Fruit fly (Drosophila melanogaster) whole organism, embryonic: Measurements from ENCODE around the gene CG34357.

Experiments
- Adf1 ChIP-seq: fragments of 200-800 bp; sonication (Bioruptor generic); IDR thresholded peaks from 2 replicates; pipeline ENCODE4 v1.3.6; 2022; ENCODE audit warnings: missing biosample characterization, missing genetic modification characterization
- Aef1 ChIP-seq: fragments of 200-800 bp; sonication (Bioruptor generic); IDR thresholded peaks from 3 replicates; pipeline ENCODE4 v1.3.6; 2022; ENCODE audit warnings: missing biosample characterization, missing genetic modification characterization
- B-H1 ChIP-seq: fragments of 200-800 bp; sonication (Bioruptor generic); IDR thresholded peaks from 3 replicates; pipeline ENCODE4 v1.3.6; 2022; ENCODE audit warnings: missing biosample characterization, missing genetic modification characterization
- B-H2 ChIP-seq: fragments of 200-800 bp; sonication (Bioruptor generic); optimal IDR thresholded peaks from 2 replicates; lab custom pipeline; 2018; ENCODE audit warnings: missing biosample characterization, mild to moderate bottlenecking, missing genetic modification characterization
- CG11504 ChIP-seq: fragments of 200-800 bp; sonication (Bioruptor generic); optimal IDR thresholded peaks from 3 replicates; lab custom pipeline; 2019; ENCODE audit warnings: missing biosample characterization, mild to moderate bottlenecking, missing genetic modification characterization, moderate library complexity
- CG12155 ChIP-seq: fragments of 200-800 bp; sonication (Bioruptor generic); optimal IDR thresholded peaks from 3 replicates; lab custom pipeline; 2016; ENCODE audit warnings: missing biosample characterization, missing genetic modification characterization
- CG12744 ChIP-seq: fragments of 200-800 bp; sonication (Bioruptor generic); optimal IDR thresholded peaks from 2 replicates; lab custom pipeline; 2016; ENCODE audit warnings: missing biosample characterization, missing genetic modification characterization
- CG13775 ChIP-seq: fragments of 200-800 bp; sonication (Bioruptor generic); optimal IDR thresholded peaks from 3 replicates; lab custom pipeline; 2017; ENCODE audit warnings: missing biosample characterization, mild to moderate bottlenecking, missing genetic modification characterization
- CG13894 ChIP-seq: fragments of 200-800 bp; sonication (Bioruptor generic); optimal IDR thresholded peaks from 3 replicates; lab custom pipeline; 2018; ENCODE audit warnings: missing biosample characterization, mild to moderate bottlenecking, missing genetic modification characterization, moderate library complexity
- CG14710 ChIP-seq: fragments of 200-800 bp; sonication (Bioruptor generic); optimal IDR thresholded peaks from 3 replicates; lab custom pipeline; 2019; ENCODE audit warnings: missing biosample characterization, mild to moderate bottlenecking, missing genetic modification characterization, moderate library complexity
- CG17912 ChIP-seq: fragments of 200-800 bp; sonication (Bioruptor generic); optimal IDR thresholded peaks from 2 replicates; lab custom pipeline; 2018; ENCODE audit warnings: missing biosample characterization, mild to moderate bottlenecking, missing genetic modification characterization
- CG1832 ChIP-seq: fragments of 200-800 bp; sonication (Bioruptor generic); optimal IDR thresholded peaks from 2 replicates; lab custom pipeline; 2017; ENCODE audit warnings: missing biosample characterization, mild to moderate bottlenecking, missing genetic modification characterization, inconsistent platforms
- CG18476 ChIP-seq: fragments of 200-800 bp; sonication (Bioruptor generic); optimal IDR thresholded peaks from 2 replicates; lab custom pipeline; 2016; ENCODE audit warnings: missing biosample characterization, mild to moderate bottlenecking, missing genetic modification characterization
- CG18599 ChIP-seq: fragments of 200-800 bp; sonication (Bioruptor generic); optimal IDR thresholded peaks from 3 replicates; lab custom pipeline; 2017; ENCODE audit warnings: missing biosample characterization, missing genetic modification characterization, mild to moderate bottlenecking, moderate library complexity, missing genetic modification reagents
- CG18764 ChIP-seq: fragments of 200-800 bp; sonication (Bioruptor generic); optimal IDR thresholded peaks from 3 replicates; lab custom pipeline; 2016; ENCODE audit warnings: missing biosample characterization, missing genetic modification characterization
- CG30020 ChIP-seq: fragments of 200-800 bp; optimal IDR thresholded peaks from 2 replicates; lab custom pipeline; 2019; ENCODE audit warnings: missing biosample characterization, mild to moderate bottlenecking, missing genetic modification characterization, moderate library complexity
- CG33557 ChIP-seq: fragments of 200-800 bp; sonication (Bioruptor generic); optimal IDR thresholded peaks from 2 replicates; lab custom pipeline; 2019; ENCODE audit warnings: missing biosample characterization, mild to moderate bottlenecking, missing genetic modification characterization, moderate library complexity
- CG4328 ChIP-seq: fragments of 200-800 bp; sonication (Bioruptor generic); optimal IDR thresholded peaks from 3 replicates; lab custom pipeline; 2017; ENCODE audit warnings: missing biosample characterization, missing genetic modification reagents, missing genetic modification characterization
- CG5245 ChIP-seq: fragments of 200-800 bp; sonication (Bioruptor generic); optimal IDR thresholded peaks from 3 replicates; lab custom pipeline; 2016; ENCODE audit warnings: missing biosample characterization, missing genetic modification characterization
- CG8281 ChIP-seq: fragments of 200-800 bp; sonication (Bioruptor generic); optimal IDR thresholded peaks from 2 replicates; lab custom pipeline; 2018; ENCODE audit warnings: missing biosample characterization, mild to moderate bottlenecking, missing genetic modification characterization, moderate library complexity
- CG9437 ChIP-seq: fragments of 200-800 bp; sonication (Bioruptor generic); optimal IDR thresholded peaks from 2 replicates; lab custom pipeline; 2018; ENCODE audit warnings: missing biosample characterization, mild to moderate bottlenecking, missing genetic modification characterization
- D19B ChIP-seq: fragments of 200-800 bp; sonication (Bioruptor generic); optimal IDR thresholded peaks from 2 replicates; lab custom pipeline; 2017; ENCODE audit warnings: missing biosample characterization, mild to moderate bottlenecking, missing genetic modification characterization
- Doc3 ChIP-seq: fragments of 200-800 bp; sonication (Bioruptor generic); IDR thresholded peaks from 3 replicates; pipeline ENCODE4 v1.3.6; 2022; ENCODE audit warnings: missing biosample characterization, missing genetic modification characterization; ENCODE audit not compliant: partially characterized antibody
- Gug ChIP-seq: fragments of 200-800 bp; sonication (Bioruptor generic); IDR thresholded peaks from 4 replicates; pipeline ENCODE4 v1.3.6; 2022; ENCODE audit warnings: missing biosample characterization, missing genetic modification characterization
- HLH54F ChIP-seq: fragments of 200-800 bp; sonication (Bioruptor generic); optimal IDR thresholded peaks from 3 replicates; lab custom pipeline; 2016; ENCODE audit warnings: missing biosample characterization, missing genetic modification characterization
- HLHmδ ChIP-seq: fragments of 200-800 bp; sonication (Bioruptor generic); optimal IDR thresholded peaks from 2 replicates; lab custom pipeline; 2018; ENCODE audit warnings: missing biosample characterization, mild to moderate bottlenecking, missing genetic modification characterization, moderate library complexity
- HmgD ChIP-seq: fragments of 200-800 bp; sonication (Bioruptor generic); optimal IDR thresholded peaks from 3 replicates; lab custom pipeline; 2016; ENCODE audit warnings: missing biosample characterization, missing genetic modification characterization
- Hr3 ChIP-seq: fragments of 200-800 bp; sonication (Bioruptor generic); optimal IDR thresholded peaks from 3 replicates; lab custom pipeline; 2016; ENCODE audit warnings: missing biosample characterization, missing genetic modification characterization
- Jarid2 ChIP-seq: fragments of 200-800 bp; sonication (Bioruptor generic); optimal IDR thresholded peaks from 3 replicates; lab custom pipeline; 2017; ENCODE audit warnings: mild to moderate bottlenecking, missing biosample characterization, missing genetic modification reagents, missing genetic modification characterization
- Pdp1 ChIP-seq, 2 experiments: fragments of 200-800 bp; sonication (Bioruptor generic); optimal IDR thresholded peaks; 3 replicates each; lab custom pipeline; 2016; ENCODE audit warnings: missing biosample characterization in 2 of 2, missing genetic modification characterization in 2 of 2, mild to moderate bottlenecking in 1 of 2, moderate library complexity in 1 of 2
- Tbp ChIP-seq: fragments of >200 bp; optimal IDR thresholded peaks from 2 replicates; lab custom pipeline; 2018; ENCODE audit warnings: missing biosample characterization, missing genetic modification characterization
- Usf ChIP-seq: fragments of 200-800 bp; sonication (Bioruptor generic); optimal IDR thresholded peaks from 2 replicates; lab custom pipeline; 2017; ENCODE audit warnings: missing genotype, missing biosample characterization, missing genetic modification characterization
- abd-A ChIP-seq: fragments of 200-800 bp; sonication (Bioruptor generic); optimal IDR thresholded peaks from 3 replicates; lab custom pipeline; 2019; ENCODE audit warnings: missing biosample characterization, mild to moderate bottlenecking, missing genetic modification characterization, moderate library complexity
- amos ChIP-seq: fragments of 200-800 bp; sonication (Bioruptor generic); IDR thresholded peaks from 2 replicates; pipeline ENCODE4 v1.3.6; 2022; ENCODE audit warnings: missing biosample characterization, missing genetic modification characterization; ENCODE audit not compliant: partially characterized antibody
- ash1 ChIP-seq: fragments of 200-800 bp; sonication (Bioruptor generic); optimal IDR thresholded peaks from 2 replicates; lab custom pipeline; 2018; ENCODE audit warnings: missing biosample characterization, mild to moderate bottlenecking, missing genetic modification characterization
- bbx ChIP-seq: fragments of 200-800 bp; sonication (Bioruptor generic); IDR thresholded peaks from 2 replicates; pipeline ENCODE4 v1.3.6; 2022; ENCODE audit warnings: missing biosample characterization, missing genetic modification characterization; ENCODE audit not compliant: partially characterized antibody
- cas ChIP-seq: fragments of 200-800 bp; sonication (Bioruptor generic); IDR thresholded peaks from 2 replicates; pipeline ENCODE4 v1.3.6; 2022; ENCODE audit warnings: missing biosample characterization, missing genetic modification characterization
- cato ChIP-seq: fragments of 200-800 bp; sonication (Bioruptor generic); optimal IDR thresholded peaks from 2 replicates; lab custom pipeline; 2016; ENCODE audit warnings: missing biosample characterization, missing genetic modification characterization, borderline replicate concordance
- cg ChIP-seq: fragments of 200-800 bp; sonication (Bioruptor generic); optimal IDR thresholded peaks from 3 replicates; lab custom pipeline; 2019; ENCODE audit warnings: missing biosample characterization, mild to moderate bottlenecking, missing genetic modification characterization, moderate library complexity
- hth ChIP-seq: fragments of >200 bp; optimal IDR thresholded peaks from 2 replicates; lab custom pipeline; 2017; ENCODE audit warnings: inconsistent platforms
- insv ChIP-seq, 2 experiments: fragments of 200-800 bp; sonication (Bioruptor generic); optimal IDR thresholded peaks; 3 replicates each; lab custom pipeline; 2016 to 2018; ENCODE audit warnings: missing biosample characterization in 2 of 2, missing genetic modification characterization in 2 of 2
- ken ChIP-seq: fragments of 200-800 bp; sonication (Bioruptor generic); IDR thresholded peaks from 3 replicates; pipeline ENCODE4 v1.3.6; 2022; ENCODE audit warnings: missing biosample characterization, missing genetic modification characterization
- phol ChIP-seq: fragments of 200-800 bp; sonication (Bioruptor generic); optimal IDR thresholded peaks from 3 replicates; lab custom pipeline; 2018; ENCODE audit warnings: missing biosample characterization, mild to moderate bottlenecking, missing genetic modification characterization, moderate library complexity
- pros ChIP-seq: fragments of 200-800 bp; sonication (Bioruptor generic); optimal IDR thresholded peaks from 3 replicates; lab custom pipeline; 2019; ENCODE audit warnings: missing biosample characterization, mild to moderate bottlenecking, missing genetic modification characterization, moderate library complexity
- ranshi ChIP-seq: fragments of 200-800 bp; sonication (Bioruptor generic); IDR thresholded peaks from 2 replicates; pipeline ENCODE4 v1.3.6; 2022; ENCODE audit warnings: missing biosample characterization, missing genetic modification characterization
- salm ChIP-seq: fragments of 200-800 bp; sonication (Bioruptor generic); optimal IDR thresholded peaks from 2 replicates; lab custom pipeline; 2018; ENCODE audit warnings: missing biosample characterization, mild to moderate bottlenecking, missing genetic modification characterization
- schlank ChIP-seq: fragments of 200-800 bp; sonication (Bioruptor generic); optimal IDR thresholded peaks from 2 replicates; lab custom pipeline; 2018; ENCODE audit warnings: missing biosample characterization, mild to moderate bottlenecking, missing genetic modification characterization
- slou ChIP-seq: fragments of 200-800 bp; sonication (Bioruptor generic); optimal IDR thresholded peaks from 3 replicates; lab custom pipeline; 2016; ENCODE audit warnings: missing biosample characterization, missing genetic modification characterization
- tin ChIP-seq: fragments of 200-800 bp; sonication (Bioruptor generic); optimal IDR thresholded peaks from 3 replicates; lab custom pipeline; 2016; ENCODE audit warnings: missing biosample characterization, missing genetic modification characterization
- vfl ChIP-seq: fragments of 200-800 bp; sonication (Bioruptor generic); optimal IDR thresholded peaks from 2 replicates; lab custom pipeline; 2016; ENCODE audit warnings: missing biosample characterization, missing genetic modification characterization
- wdn ChIP-seq: fragments of 200-800 bp; sonication (Bioruptor generic); IDR thresholded peaks from 2 replicates; pipeline ENCODE4 v1.3.6; 2022; ENCODE audit warnings: missing biosample characterization, missing genetic modification characterization
- yki ChIP-seq: fragments of >200 bp; optimal IDR thresholded peaks from 3 replicates; lab custom pipeline; 2018

CG34357 gene

dm6 chr3R:4445083-4445482 is 112.8 kb downstream of the CG34357 start (continued):
- TF ChIP-seq HmgD, result no peak
- TF ChIP-seq ken (GFP tag; lab: Robert Waterston, UW), result no peak
- TF ChIP-seq Hr3 (GFP tag; lab: Kevin White, UChicago), result no peak
- TF ChIP-seq CG17912, result no peak
- peak in 1 of 2 experiments; percentile 69 for TF ChIP-seq Pdp1 (GFP tag; optimal IDR thresholded peaks at IDR 0.05; lab: Kevin White, UChicago)
- TF ChIP-seq wdn (GFP tag; lab: Robert Waterston, UW), result no peak
- TF ChIP-seq cg (GFP tag; lab: Kevin White, UChicago), result peak; percentile 35
- no peak for TF ChIP-seq Gug (GFP tag; lab: Robert Waterston, UW)
- no peak for TF ChIP-seq HLHmδ (GFP tag; lab: Kevin White, UChicago)
- no peak for TF ChIP-seq CG13894 (tag; lab: Kevin White, UChicago)
- no peak for TF ChIP-seq yki (lab: Kevin White, UChicago)
- TF ChIP-seq D19B (GFP tag; lab: Kevin White, UChicago), result peak; percentile 24
- TF ChIP-seq cas (GFP tag; lab: Robert Waterston, UW), result no peak
- no peak for TF ChIP-seq CG4328 (GFP tag; lab: Kevin White, UChicago)
- no peak for TF ChIP-seq slou (GFP tag; lab: Kevin White, UChicago)
- TF ChIP-seq CG18599 (GFP tag; lab: Kevin White, UChicago), result no peak
- peak; percentile 44; the same call in 1 of the 2 replicates for TF ChIP-seq amos (GFP tag; lab: Robert Waterston, UW)
- no peak for TF ChIP-seq CG33557 (GFP tag; lab: Kevin White, UChicago)
- TF ChIP-seq salm (tag; lab: Kevin White, UChicago), result no peak
- no peak for TF ChIP-seq CG1832 (GFP tag; lab: Kevin White, UChicago)
- no peak for TF ChIP-seq pros (GFP tag; lab: Kevin White, UChicago)
- TF ChIP-seq CG5245 (GFP tag; lab: Kevin White, UChicago), result no peak
- no peak for TF ChIP-seq CG18764 (GFP tag; lab: Kevin White, UChicago)
- TF ChIP-seq phol (tag; lab: Kevin White, UChicago), result no peak
- no peak for TF ChIP-seq B-H1
- TF ChIP-seq vfl (GFP tag; lab: Kevin White, UChicago), result no peak
- TF ChIP-seq CG11504, result no peak
- no peak for TF ChIP-seq Adf1 (GFP tag; lab: Robert Waterston, UW)
- no peak for TF ChIP-seq Tbp (GFP tag; lab: Kevin White, UChicago)
- TF ChIP-seq B-H2 (GFP tag; lab: Kevin White, UChicago), result no peak
- TF ChIP-seq Jarid2 (GFP tag; lab: Kevin White, UChicago), result no peak
- TF ChIP-seq CG9437 (GFP tag; lab: Kevin White, UChicago), result peak; percentile 74
- TF ChIP-seq Doc3 (GFP tag; lab: Robert Waterston, UW), result no peak
- peak; percentile 51; the same call in 1 of the 2 replicates for TF ChIP-seq bbx
- no peak for TF ChIP-seq Aef1 (GFP tag; lab: Robert Waterston, UW)
- TF ChIP-seq cato (GFP tag; lab: Kevin White, UChicago), result no peak
- TF ChIP-seq CG18476 (GFP tag; lab: Kevin White, UChicago), result no peak
- TF ChIP-seq CG14710 (tag; lab: Kevin White, UChicago), result no peak
- TF ChIP-seq abd-A (tag; lab: Kevin White, UChicago), result no peak
- no peak for TF ChIP-seq HLH54F (GFP tag; lab: Kevin White, UChicago)
- TF ChIP-seq tin, result no peak
- TF ChIP-seq CG30020, result no peak
- no peak for TF ChIP-seq CG13775 (GFP tag; lab: Kevin White, UChicago)
- TF ChIP-seq Usf (GFP tag; lab: Kevin White, UChicago), result no peak
- no peak for TF ChIP-seq CG12744 (GFP tag; lab: Kevin White, UChicago)
- TF ChIP-seq CG8281 (tag; lab: Kevin White, UChicago), result no peak
- TF ChIP-seq ash1 (GFP tag; lab: Kevin White, UChicago), result no peak
- TF ChIP-seq schlank (tag; lab: Kevin White, UChicago), result no peak
- no peak for TF ChIP-seq insv (GFP tag; optimal IDR thresholded peaks at IDR 0.05; lab: Kevin White, UChicago)
- TF ChIP-seq hth (lab: Kevin White, UChicago), result no peak
- no peak for TF ChIP-seq CG12155 (GFP tag; lab: Kevin White, UChicago)
- no peak for TF ChIP-seq ranshi (GFP tag; lab: Robert Waterston, UW)
